Fruit fly (Drosophila melanogaster): ENCODE measurements around the gene Mgat2.

Gene Mgat2

DNA sequence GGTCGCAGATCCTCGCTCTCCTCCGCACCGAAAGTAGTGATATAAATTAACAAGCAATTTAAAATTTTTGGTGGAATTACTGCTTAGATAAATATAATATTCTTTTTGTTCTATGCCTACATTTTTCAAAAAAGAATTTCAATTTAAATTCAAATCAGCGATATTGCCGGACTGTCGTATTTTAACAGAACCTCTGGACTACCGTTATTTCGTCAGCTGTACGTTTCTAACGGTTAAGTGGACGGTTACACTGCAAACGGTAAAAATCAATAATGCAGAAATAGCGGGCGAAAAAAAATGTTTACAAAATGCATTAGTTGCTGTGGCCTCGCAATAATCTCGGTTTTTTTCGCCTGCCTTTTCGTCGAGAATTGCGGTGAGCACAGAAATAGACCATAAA, 21.7 kb downstream of the Mgat2 start, which contains the start of gene Tace:
Gene Tace, plus strand, starts transcription at position 245 of the 400 bp plus-strand sequence.
- TF ChIP-seq CG8478 (optimal IDR thresholded peaks at IDR 0.05) (no peak), usp (GFP tag; optimal IDR thresholded peaks at IDR 0.05) (no peak), Dll (optimal IDR thresholded peaks at IDR 0.05) (no peak), psq (optimal IDR thresholded peaks at IDR 0.05) (no peak), EcR (GFP tag; optimal IDR thresholded peaks at IDR 0.05) (no peak), pan (optimal IDR thresholded peaks at IDR 0.05) (no peak)

DNA sequence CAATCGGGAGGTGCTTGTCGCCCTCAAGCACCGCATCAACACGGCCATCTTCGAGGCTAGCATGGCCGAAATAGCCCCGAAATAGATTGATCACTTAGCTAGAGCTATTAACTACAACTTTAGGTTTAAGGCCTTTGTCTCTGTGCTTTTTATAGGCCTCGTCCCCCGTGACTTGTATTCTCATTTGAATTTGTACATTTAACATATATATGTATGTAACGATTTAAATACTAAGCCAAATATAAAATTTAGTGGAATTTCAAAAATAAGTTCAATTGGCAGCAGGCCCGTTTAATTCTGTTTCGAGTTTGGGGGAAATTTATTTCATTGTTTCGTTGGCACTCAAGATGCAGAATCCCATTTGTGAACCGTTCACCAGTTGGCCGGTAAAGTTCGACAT, 22.5 kb downstream of the Mgat2 start, which contains the start of gene CG34298:
Gene CG34298, plus strand, starts transcription at position 301 of the 400 bp plus-strand sequence.
- TF ChIP-seq psq (optimal IDR thresholded peaks at IDR 0.05) (no peak), Dll (optimal IDR thresholded peaks at IDR 0.05) (no peak), usp (GFP tag; optimal IDR thresholded peaks at IDR 0.05) (no peak), EcR (GFP tag; optimal IDR thresholded peaks at IDR 0.05) (no peak), pan (optimal IDR thresholded peaks at IDR 0.05) (no peak), CG8478 (optimal IDR thresholded peaks at IDR 0.05) (no peak)

DNA sequence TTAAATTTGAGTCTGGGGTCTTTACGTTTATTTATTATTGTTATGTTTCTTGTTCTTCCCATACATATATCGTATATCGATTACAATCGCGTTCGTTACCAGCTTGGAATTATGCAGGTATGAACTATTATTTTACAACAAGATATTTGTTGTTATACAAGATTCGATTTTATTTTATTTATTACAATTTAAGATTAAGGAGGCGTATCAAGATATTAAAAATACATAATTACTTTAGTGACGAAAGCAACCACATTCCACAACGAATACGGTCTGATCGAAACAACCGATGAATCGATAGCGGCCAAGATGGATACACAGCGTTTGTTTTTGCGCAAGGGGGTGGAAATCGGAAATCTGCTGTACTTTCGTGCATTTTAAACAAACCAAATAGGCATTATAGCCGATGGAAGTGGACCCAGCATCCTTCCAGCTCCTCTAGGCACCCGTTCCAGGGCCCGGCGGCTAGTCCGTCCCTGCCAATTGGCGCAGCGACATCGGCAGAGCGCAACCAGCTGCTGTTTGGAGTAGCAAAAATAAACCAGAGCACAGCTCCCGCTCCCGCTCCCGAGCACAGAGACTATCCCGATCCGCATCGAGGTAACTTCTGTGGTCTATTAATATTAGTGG, 24.3 kb downstream of the Mgat2 start, which contains the start of the genes CG15525 and CG11504:
Gene CG15525, minus strand, starts transcription at position 70 of the 630 bp plus-strand sequence.
Gene CG11504, plus strand, starts transcription at position 294 of the 630 bp plus-strand sequence.
- TF ChIP-seq CG8478 (optimal IDR thresholded peaks at IDR 0.05) = no peak
- TF ChIP-seq psq (optimal IDR thresholded peaks at IDR 0.05) = no peak
- TF ChIP-seq Dll (optimal IDR thresholded peaks at IDR 0.05) = no peak
- TF ChIP-seq pan (optimal IDR thresholded peaks at IDR 0.05) = no peak
- TF ChIP-seq usp (GFP tag; optimal IDR thresholded peaks at IDR 0.05) = no peak

DNA sequence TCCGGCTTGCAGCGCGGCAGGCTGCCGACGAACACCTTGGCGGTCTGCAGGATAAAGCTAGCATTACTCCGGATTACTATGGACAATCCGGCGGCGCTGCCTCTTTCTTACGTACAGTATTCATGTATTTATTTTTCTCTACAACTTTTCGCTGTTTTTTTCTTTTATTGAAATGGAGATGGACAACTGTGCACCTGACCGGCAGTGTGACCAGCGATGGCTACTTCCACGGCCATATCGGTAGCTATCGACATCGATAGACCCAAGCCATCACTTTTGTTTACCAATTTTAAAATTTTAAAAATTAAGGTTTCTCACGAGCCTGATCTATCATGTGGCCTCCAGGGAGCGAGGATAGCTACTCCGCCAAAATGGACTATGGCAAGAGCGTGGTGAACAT, 27.0 kb downstream of the Mgat2 start, which contains the start of the genes CG7903 and Sas-6:
Gene CG7903, minus strand, starts transcription at position 197 of the 400 bp plus-strand sequence.
Gene Sas-6, plus strand, starts transcription at position 323 of the 400 bp plus-strand sequence.
- TF ChIP-seq CG8478 (optimal IDR thresholded peaks at IDR 0.05) (no peak), psq (optimal IDR thresholded peaks at IDR 0.05) (no peak), pan (optimal IDR thresholded peaks at IDR 0.05) (no peak), EcR (GFP tag; optimal IDR thresholded peaks at IDR 0.05) (no peak), usp (GFP tag; optimal IDR thresholded peaks at IDR 0.05) (no peak), Dll (optimal IDR thresholded peaks at IDR 0.05) (no peak)

DNA sequence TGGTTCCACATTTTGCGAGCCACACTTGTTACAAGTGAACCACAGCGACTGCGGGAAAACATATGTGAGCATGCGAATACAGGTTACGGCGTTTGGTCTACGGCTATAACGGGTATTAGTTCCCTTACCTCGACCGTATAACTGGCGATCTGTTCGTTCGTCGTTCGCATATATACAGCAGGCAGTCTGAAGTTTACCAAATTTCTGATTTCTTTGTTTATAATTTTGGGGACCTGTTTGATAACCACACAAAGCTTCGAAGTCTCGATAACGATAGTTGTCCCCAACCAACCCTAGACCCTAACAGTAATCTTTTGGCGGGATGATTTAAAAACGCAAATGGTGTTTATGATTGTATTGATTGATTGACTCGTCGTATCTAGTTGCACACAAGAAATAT, 28.9 kb downstream of the Mgat2 start, which contains the start of gene Acph-1:
Gene Acph-1, minus strand, starts transcription at position 278 of the 400 bp plus-strand sequence.
- TF ChIP-seq usp (GFP tag; optimal IDR thresholded peaks at IDR 0.05) (no peak), psq (optimal IDR thresholded peaks at IDR 0.05) (no peak), EcR (GFP tag; optimal IDR thresholded peaks at IDR 0.05) (no peak), CG8478 (optimal IDR thresholded peaks at IDR 0.05) (no peak), pan (optimal IDR thresholded peaks at IDR 0.05) (no peak), Dll (optimal IDR thresholded peaks at IDR 0.05) (no peak)

DNA sequence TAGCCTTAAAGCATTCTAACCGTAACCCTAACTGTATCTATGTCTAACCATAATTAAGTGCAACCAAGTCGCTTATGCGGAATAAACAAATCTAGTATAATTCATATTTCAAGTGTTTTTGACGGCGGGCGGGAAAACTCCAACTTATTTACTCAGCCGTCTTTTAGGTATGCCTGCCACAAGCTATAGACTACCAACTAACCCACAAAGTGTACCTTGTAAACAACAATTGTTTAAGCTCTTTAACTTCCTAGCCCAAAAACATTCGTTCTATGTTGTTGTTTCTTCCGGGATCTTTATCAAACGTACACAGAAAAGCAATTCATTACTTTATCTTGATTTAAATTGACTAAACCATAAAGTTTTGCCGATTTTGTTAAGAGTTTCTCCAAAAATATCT, 31.3 kb downstream of the Mgat2 start:
- TF ChIP-seq EcR (GFP tag; optimal IDR thresholded peaks at IDR 0.05) (no peak), pan (optimal IDR thresholded peaks at IDR 0.05) (no peak), usp (GFP tag; optimal IDR thresholded peaks at IDR 0.05) (no peak), Dll (optimal IDR thresholded peaks at IDR 0.05) (no peak), psq (optimal IDR thresholded peaks at IDR 0.05) (no peak), CG8478 (optimal IDR thresholded peaks at IDR 0.05) (no peak)

DNA sequence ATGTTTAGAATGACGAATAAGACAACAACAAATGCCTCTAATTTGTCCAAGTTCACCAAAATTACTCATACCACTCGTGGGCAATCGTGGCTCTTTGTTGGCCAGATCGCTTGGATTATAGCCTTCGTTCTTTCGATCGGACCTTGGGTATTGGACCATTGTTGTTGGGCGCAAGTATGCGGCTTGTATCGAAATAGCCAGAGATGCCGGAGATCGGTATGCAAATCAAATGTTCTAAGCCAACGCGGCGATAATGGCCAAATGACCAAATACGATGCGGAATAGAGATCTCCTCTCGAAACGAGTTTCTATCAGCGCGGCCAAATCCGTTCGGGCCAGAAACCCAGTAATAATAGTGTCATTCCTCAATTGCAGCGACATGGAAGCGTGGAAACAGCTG, 36.8 kb downstream of the Mgat2 start:
- TF ChIP-seq Dll (optimal IDR thresholded peaks at IDR 0.05) = no peak
- TF ChIP-seq EcR (GFP tag; optimal IDR thresholded peaks at IDR 0.05) = no peak
- TF ChIP-seq CG8478 (optimal IDR thresholded peaks at IDR 0.05) = no peak
- no peak for TF ChIP-seq pan (optimal IDR thresholded peaks at IDR 0.05)
- no peak for TF ChIP-seq psq (optimal IDR thresholded peaks at IDR 0.05)
- TF ChIP-seq usp (GFP tag; optimal IDR thresholded peaks at IDR 0.05) = no peak

DNA sequence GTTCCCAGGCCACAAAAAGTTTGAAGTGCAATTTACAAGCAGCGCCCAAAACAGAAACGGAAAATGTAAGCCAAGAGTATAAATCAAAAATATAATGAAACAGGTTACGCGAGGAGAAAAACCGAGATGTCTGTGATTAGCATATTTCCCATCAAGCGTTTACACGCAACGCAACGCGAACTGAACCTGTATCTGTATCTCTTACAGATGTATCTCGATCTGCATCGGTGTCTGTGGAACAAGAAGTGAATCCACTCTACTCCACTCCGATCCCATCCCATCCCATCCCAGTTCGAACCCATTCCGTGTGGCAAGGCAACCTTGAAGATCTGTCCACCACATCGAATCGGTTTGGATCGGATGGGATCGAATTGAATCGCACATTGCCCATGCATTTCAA, 38.1 kb downstream of the Mgat2 start:
- TF ChIP-seq psq (optimal IDR thresholded peaks at IDR 0.05) = no peak
- no peak for TF ChIP-seq Dll (optimal IDR thresholded peaks at IDR 0.05)

DNA sequence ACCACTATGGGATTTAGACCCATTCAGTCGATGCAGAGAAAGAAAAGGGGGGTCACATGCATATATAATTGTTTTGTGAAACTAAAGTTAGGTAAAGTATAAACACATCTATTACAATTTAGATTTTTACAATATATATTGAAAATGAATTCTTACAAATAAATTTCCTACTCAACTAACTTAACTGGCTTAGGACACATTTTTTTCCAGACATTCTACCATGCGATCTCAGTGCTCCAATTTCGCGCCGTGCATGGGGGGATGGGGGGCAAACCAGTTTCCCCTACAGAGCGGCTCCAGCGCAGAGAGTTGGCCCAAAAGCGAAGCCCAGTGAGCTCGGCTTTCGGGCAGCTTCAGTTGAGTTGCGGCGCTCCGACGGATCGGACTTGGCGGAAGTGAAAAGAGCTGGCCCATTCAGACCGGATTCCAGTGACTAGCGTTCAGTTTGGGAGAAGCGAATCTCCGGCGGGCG, 38.9 kb downstream of the Mgat2 start, which contains the start of gene CG7896:
Gene CG7896, plus strand, starts transcription at position 354 of the 472 bp plus-strand sequence.
- TF ChIP-seq usp (GFP tag; optimal IDR thresholded peaks at IDR 0.05) (no peak), Dll (optimal IDR thresholded peaks at IDR 0.05) (no peak), EcR (GFP tag; optimal IDR thresholded peaks at IDR 0.05) (no peak), psq (optimal IDR thresholded peaks at IDR 0.05) (no peak), CG8478 (optimal IDR thresholded peaks at IDR 0.05) (no peak), pan (optimal IDR thresholded peaks at IDR 0.05) (no peak)

DNA sequence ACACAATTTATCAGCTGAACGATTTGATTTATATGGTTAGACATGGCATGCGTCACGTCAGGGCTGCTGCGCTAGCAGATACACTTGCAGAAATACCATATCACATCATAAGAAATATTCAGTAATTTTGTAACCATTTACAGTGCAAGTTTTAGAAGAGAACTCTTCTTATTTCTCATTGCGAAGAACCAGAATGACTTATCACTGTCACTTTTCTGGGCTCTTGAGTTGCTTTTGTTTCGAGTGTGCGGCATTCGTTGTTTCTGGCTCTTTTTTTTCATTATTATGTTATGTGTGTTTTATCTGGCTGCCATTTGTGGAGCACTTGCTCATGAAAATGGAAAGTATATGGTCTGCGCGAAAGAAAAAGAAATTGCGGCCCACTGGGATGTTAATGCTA, 40.0 kb downstream of the Mgat2 start:
- TF ChIP-seq psq (optimal IDR thresholded peaks at IDR 0.05) (no peak), EcR (GFP tag; optimal IDR thresholded peaks at IDR 0.05) (no peak), CG8478 (optimal IDR thresholded peaks at IDR 0.05) (no peak), pan (optimal IDR thresholded peaks at IDR 0.05) (no peak)

DNA sequence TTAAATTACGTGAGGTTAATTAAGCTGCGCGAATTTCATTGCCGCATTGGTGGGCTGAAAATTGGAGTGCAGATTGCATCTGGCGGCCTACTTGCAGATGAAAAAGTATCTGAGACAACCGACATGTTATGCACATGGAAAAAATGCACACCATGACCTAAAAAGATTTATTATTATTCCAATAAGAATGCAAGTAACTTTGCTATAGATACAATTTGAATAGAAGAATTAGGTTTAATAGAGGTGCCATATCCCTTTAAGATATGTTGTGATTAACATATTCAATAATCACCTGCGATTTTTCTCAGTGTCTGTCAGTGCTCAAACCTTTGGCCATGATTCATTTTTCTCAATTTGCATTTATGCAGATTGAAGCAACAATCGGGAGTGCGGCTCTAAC, 40.5 kb downstream of the Mgat2 start:
- no peak for TF ChIP-seq Dll (optimal IDR thresholded peaks at IDR 0.05)
- no peak for TF ChIP-seq usp (GFP tag; optimal IDR thresholded peaks at IDR 0.05)
- no peak for TF ChIP-seq EcR (GFP tag; optimal IDR thresholded peaks at IDR 0.05)
- no peak for TF ChIP-seq CG8478 (optimal IDR thresholded peaks at IDR 0.05)
- no peak for TF ChIP-seq pan (optimal IDR thresholded peaks at IDR 0.05)
- no peak for TF ChIP-seq psq (optimal IDR thresholded peaks at IDR 0.05)

DNA sequence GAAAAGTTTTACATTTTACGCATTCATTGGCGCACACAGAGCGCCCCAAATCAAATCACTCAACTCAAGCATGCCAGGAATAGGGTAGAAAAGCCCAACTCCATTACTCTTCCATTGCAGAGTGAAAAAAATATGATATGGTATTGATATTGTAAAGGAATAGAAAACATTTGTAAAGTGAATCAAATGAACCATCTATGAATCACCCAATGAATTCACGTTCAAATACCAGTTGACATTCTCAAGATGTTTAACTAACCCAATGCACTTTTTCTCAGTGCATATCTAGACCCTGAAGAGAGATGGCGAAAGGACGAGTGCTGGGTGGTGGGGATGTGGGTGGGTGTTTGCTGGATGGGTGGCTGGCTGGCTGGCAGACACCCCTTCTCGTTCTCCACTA, 43.4 kb downstream of the Mgat2 start:
- TF ChIP-seq psq (optimal IDR thresholded peaks at IDR 0.05) = no peak
- TF ChIP-seq usp (GFP tag; optimal IDR thresholded peaks at IDR 0.05) = no peak
- no peak for TF ChIP-seq Dll (optimal IDR thresholded peaks at IDR 0.05)
- TF ChIP-seq pan (optimal IDR thresholded peaks at IDR 0.05) = no peak
- no peak for TF ChIP-seq CG8478 (optimal IDR thresholded peaks at IDR 0.05)
- TF ChIP-seq EcR (GFP tag; optimal IDR thresholded peaks at IDR 0.05) = no peak

Data from whole organism.